Fruit fly (Drosophila melanogaster) whole organism, adult: ENCODE measurements around the gene CG2691.

ENCODE experiments used
- CG11617 ChIP-seq: fragments of 200-800 bp; sonication (Bioruptor generic); optimal IDR thresholded peaks from 2 replicates; lab custom pipeline; 2017; ENCODE audit warnings: mild to moderate bottlenecking, missing biosample characterization, missing genetic modification reagents, missing genetic modification characterization
- CG12768 ChIP-seq: fragments of 200-800 bp; sonication (Bioruptor generic); optimal IDR thresholded peaks from 2 replicates; lab custom pipeline; 2017; ENCODE audit warnings: missing biosample characterization, missing genetic modification characterization, mild to moderate bottlenecking, moderate library complexity, missing genetic modification reagents
- CG14711 ChIP-seq: fragments of 200-800 bp; sonication (Bioruptor generic); optimal IDR thresholded peaks from 2 replicates; lab custom pipeline; 2018; ENCODE audit warnings: missing biosample characterization, mild to moderate bottlenecking, missing genetic modification characterization, moderate library complexity
- CG1620 ChIP-seq: fragments of 200-800 bp; sonication (Bioruptor generic); optimal IDR thresholded peaks from 2 replicates; lab custom pipeline; 2016; ENCODE audit warnings: missing biosample characterization, missing genetic modification characterization
- CG33017 ChIP-seq: fragments of 200-800 bp; sonication (Bioruptor generic); optimal IDR thresholded peaks from 2 replicates; lab custom pipeline; 2018; ENCODE audit warnings: missing biosample characterization, mild to moderate bottlenecking, missing genetic modification characterization, moderate library complexity
- CG5204 ChIP-seq: fragments of 200-800 bp; sonication (Bioruptor generic); optimal IDR thresholded peaks from 2 replicates; lab custom pipeline; 2016; ENCODE audit warnings: missing biosample characterization, missing genetic modification characterization
- CG7045 ChIP-seq: fragments of 200-800 bp; sonication (Bioruptor generic); optimal IDR thresholded peaks from 2 replicates; lab custom pipeline; 2017; ENCODE audit warnings: missing biosample characterization, mild to moderate bottlenecking, missing genetic modification characterization
- CG7101 ChIP-seq: fragments of 200-800 bp; sonication (Bioruptor generic); optimal IDR thresholded peaks from 2 replicates; lab custom pipeline; 2018; ENCODE audit warnings: missing biosample characterization, mild to moderate bottlenecking, missing genetic modification characterization, moderate library complexity
- Clk ChIP-seq: fragments of 200-800 bp; sonication (Bioruptor generic); optimal IDR thresholded peaks from 2 replicates; lab custom pipeline; 2017; ENCODE audit warnings: missing biosample characterization, missing genetic modification characterization
- Crg-1 ChIP-seq: fragments of 200-800 bp; sonication (Bioruptor generic); optimal IDR thresholded peaks from 2 replicates; lab custom pipeline; 2016; ENCODE audit warnings: missing biosample characterization, missing genetic modification characterization
- Hr96 ChIP-seq: fragments of 200-800 bp; sonication (Bioruptor generic); optimal IDR thresholded peaks from 2 replicates; lab custom pipeline; 2016; ENCODE audit warnings: missing biosample characterization, missing genetic modification characterization
- Mnt ChIP-seq: fragments of 200-800 bp; sonication (Bioruptor generic); optimal IDR thresholded peaks from 2 replicates; lab custom pipeline; 2016; ENCODE audit warnings: missing biosample characterization, mild to moderate bottlenecking, missing genetic modification characterization
- bab1 ChIP-seq: fragments of 200-800 bp; sonication (Bioruptor generic); optimal IDR thresholded peaks from 3 replicates; lab custom pipeline; 2019; ENCODE audit warnings: missing biosample characterization, mild to moderate bottlenecking, missing genetic modification characterization, moderate library complexity
- cic ChIP-seq: fragments of 200-800 bp; sonication (Bioruptor generic); optimal IDR thresholded peaks from 2 replicates; lab custom pipeline; 2017; ENCODE audit warnings: missing biosample characterization, mild to moderate bottlenecking, missing genetic modification characterization, moderate library complexity
- cnc ChIP-seq, 2 experiments: fragments of >200 bp; optimal IDR thresholded peaks; 2 replicates each; lab custom pipeline; 2017
- kay ChIP-seq: fragments of 200-800 bp; sonication (Bioruptor generic); peaks from one replicate; lab custom pipeline; 2016; ENCODE audit warnings: missing biosample characterization, missing genetic modification characterization, borderline replicate concordance
- ovo ChIP-seq: fragments of 200-800 bp; sonication (Bioruptor generic); optimal IDR thresholded peaks from 2 replicates; lab custom pipeline; 2016; ENCODE audit warnings: missing biosample characterization, missing genetic modification characterization
- pad ChIP-seq: fragments of 200-800 bp; sonication (Bioruptor generic); optimal IDR thresholded peaks from 3 replicates; lab custom pipeline; 2017; ENCODE audit warnings: missing biosample characterization, missing genetic modification characterization, mild to moderate bottlenecking, moderate library complexity, missing genetic modification reagents
- tj ChIP-seq: fragments of 200-800 bp; sonication (Bioruptor generic); optimal IDR thresholded peaks from 3 replicates; lab custom pipeline; 2017; ENCODE audit warnings: missing biosample characterization, mild to moderate bottlenecking, missing genetic modification characterization, moderate library complexity
- toe ChIP-seq: fragments of 200-800 bp; sonication (Bioruptor generic); optimal IDR thresholded peaks from 2 replicates; lab custom pipeline; 2016; ENCODE audit warnings: missing biosample characterization, missing genetic modification characterization

CG2691 gene

dm6 chrX:13646175-13646574 lies 22.0 kb upstream of the CG2691 start:
- TF ChIP-seq Hr96 (GFP tag; lab: Kevin White, UChicago) = no peak
- no peak for TF ChIP-seq CG33017 (tag; lab: Kevin White, UChicago)
- TF ChIP-seq CG1620 (GFP tag; lab: Kevin White, UChicago) = no peak
- no peak for TF ChIP-seq CG7101 (tag; lab: Kevin White, UChicago)
- TF ChIP-seq CG14711 (tag; lab: Kevin White, UChicago) = no peak
- no peak for TF ChIP-seq cic

- no peak for TF ChIP-seq bab1 (GFP tag; lab: Kevin White, UChicago)
- no peak for TF ChIP-seq toe (GFP tag; lab: Kevin White, UChicago)
- no peak for TF ChIP-seq CG1620 (GFP tag; lab: Kevin White, UChicago)
- TF ChIP-seq CG11617 (GFP tag; lab: Kevin White, UChicago) = no peak
- TF ChIP-seq CG14711 (tag; lab: Kevin White, UChicago) = no peak
- TF ChIP-seq tj (GFP tag; lab: Kevin White, UChicago) = no peak
- TF ChIP-seq CG7101 (tag; lab: Kevin White, UChicago) = peak; percentile 37
- TF ChIP-seq Crg-1 (GFP tag; lab: Kevin White, UChicago) = no peak
- TF ChIP-seq kay (GFP tag; lab: Kevin White, UChicago) = peak; percentile 65
Measured at dm6 chrX:13644696-13645393, 20.6 kb upstream of the CG2691 start.

dm6 chrX:13643961-13644360 lies 19.8 kb upstream of the CG2691 start:
- TF ChIP-seq CG14711 (tag; lab: Kevin White, UChicago) = no peak
- TF ChIP-seq toe (GFP tag; lab: Kevin White, UChicago) = no peak
- no peak for TF ChIP-seq cnc (optimal IDR thresholded peaks at IDR 0.05; lab: Kevin White, UChicago)
- no peak for TF ChIP-seq Hr96 (GFP tag; lab: Kevin White, UChicago)
- no peak for TF ChIP-seq kay (GFP tag; lab: Kevin White, UChicago)
- no peak for TF ChIP-seq CG7101 (tag; lab: Kevin White, UChicago)
- TF ChIP-seq CG1620 (GFP tag; lab: Kevin White, UChicago) = no peak
- TF ChIP-seq CG11617 (GFP tag; lab: Kevin White, UChicago) = no peak

dm6 chrX:13641891-13642617 lies 17.8 kb upstream of the CG2691 start:
- TF ChIP-seq cnc (optimal IDR thresholded peaks at IDR 0.05; lab: Kevin White, UChicago) (no peak), tj (GFP tag; lab: Kevin White, UChicago) (no peak), Hr96 (GFP tag; lab: Kevin White, UChicago) (no peak), CG5204 (no peak), Clk (GFP tag; lab: Kevin White, UChicago) (no peak), CG7101 (tag; lab: Kevin White, UChicago) (peak; percentile 16), Crg-1 (GFP tag; lab: Kevin White, UChicago) (no peak), bab1 (GFP tag; lab: Kevin White, UChicago) (peak; percentile 40), CG33017 (tag; lab: Kevin White, UChicago) (no peak), CG12768 (GFP tag; lab: Kevin White, UChicago) (peak; percentile 48), CG7045 (no peak), pad (GFP tag; lab: Kevin White, UChicago) (peak; percentile 38), kay (GFP tag; lab: Kevin White, UChicago) (no peak), toe (GFP tag; lab: Kevin White, UChicago) (no peak), CG11617 (GFP tag; lab: Kevin White, UChicago) (no peak), Mnt (GFP tag; lab: Kevin White, UChicago) (peak; percentile 37), CG14711 (tag; lab: Kevin White, UChicago) (no peak), CG1620 (GFP tag; lab: Kevin White, UChicago) (peak; percentile 32), cic (no peak), ovo (no peak)

dm6 chrX:13641115-13641890 lies 17.1 kb upstream of the CG2691 start:
- TF ChIP-seq CG1620 (GFP tag; lab: Kevin White, UChicago) = peak; percentile 67
- TF ChIP-seq cnc (optimal IDR thresholded peaks at IDR 0.05; lab: Kevin White, UChicago) = no peak
- peak; percentile 69 for TF ChIP-seq CG5204
- peak; percentile 42 for TF ChIP-seq tj (GFP tag; lab: Kevin White, UChicago)
- no peak for TF ChIP-seq ovo
- TF ChIP-seq CG12768 (GFP tag; lab: Kevin White, UChicago) = no peak
- TF ChIP-seq bab1 (GFP tag; lab: Kevin White, UChicago) = peak; percentile 81
- peak; percentile 79 for TF ChIP-seq Hr96 (GFP tag; lab: Kevin White, UChicago)
- peak; percentile 66 for TF ChIP-seq CG14711 (tag; lab: Kevin White, UChicago)
- no peak for TF ChIP-seq Mnt (GFP tag; lab: Kevin White, UChicago)
- TF ChIP-seq cic = no peak
- TF ChIP-seq Crg-1 (GFP tag; lab: Kevin White, UChicago) = peak; percentile 17
- peak; percentile 63 for TF ChIP-seq CG33017 (tag; lab: Kevin White, UChicago)
- peak; percentile 42 for TF ChIP-seq CG7045
- TF ChIP-seq CG7101 (tag; lab: Kevin White, UChicago) = peak; percentile 85
- TF ChIP-seq toe (GFP tag; lab: Kevin White, UChicago) = peak; percentile 16
- no peak for TF ChIP-seq pad (GFP tag; lab: Kevin White, UChicago)
- TF ChIP-seq CG11617 (GFP tag; lab: Kevin White, UChicago) = peak; percentile 81
- no peak for TF ChIP-seq Clk (GFP tag; lab: Kevin White, UChicago)
- peak; percentile 28 for TF ChIP-seq kay (GFP tag; lab: Kevin White, UChicago)
